ENCODE assay signal across 4 worm cellular contexts in genomic region chrIV:10682155-10682749, ce11.
TF ChIP-seq lines count a peak whose summit lies in the region.

TSS of gene fmo-2 (plus strand) at chrIV:10682524.

TF ChIP-seq in whole organism, L1 larva, 84 proteins besides CTCF, POLR2A, EP300 and RAD21 (continues in another document):
- TF ChIP-seq fkh-4 (tag; optimal IDR thresholded peaks at IDR 0.05; lab: Kevin White, UChicago; ENCODE audit: borderline replicate concordance) (no peak), nhr-19 (GFP tag; conservative IDR thresholded peaks at IDR 0.05; lab: Robert Waterston, UW) (peak; percentile 40; the same call in 1 of the 2 replicates), nhr-47 (tag; optimal IDR thresholded peaks at IDR 0.05; lab: Kevin White, UChicago) (no peak), nhr-20 (tag; optimal IDR thresholded peaks at IDR 0.05; lab: Kevin White, UChicago) (peak; percentile 54), mdl-1 (tag; optimal IDR thresholded peaks at IDR 0.05; lab: Kevin White, UChicago) (peak in 1 of 2 experiments; percentile 94), lir-3 (tag; optimal IDR thresholded peaks at IDR 0.05; lab: Kevin White, UChicago; ENCODE audit: poor library complexity) (no peak), ama-1 (optimal IDR thresholded peaks at IDR 0.05; lab: Kevin White, UChicago) (no peak), lsy-2 (tag; optimal IDR thresholded peaks at IDR 0.05; lab: Kevin White, UChicago) (no peak), tlp-1 (tag; optimal IDR thresholded peaks at IDR 0.05; lab: Kevin White, UChicago) (no peak), C16A3.4 (tag; optimal IDR thresholded peaks at IDR 0.05; lab: Kevin White, UChicago) (peak; percentile 29), jun-1 (tag; optimal IDR thresholded peaks at IDR 0.05; lab: Kevin White, UChicago) (peak; percentile 28), ets-5 (GFP tag; IDR thresholded peaks at IDR 0.05; lab: Robert Waterston, UW) (no peak), ztf-4 (tag; optimal IDR thresholded peaks at IDR 0.05; lab: Kevin White, UChicago) (no peak), C04F5.9 (tag; optimal IDR thresholded peaks at IDR 0.05; lab: Kevin White, UChicago) (no peak), mab-9 (GFP tag; IDR thresholded peaks at IDR 0.05; lab: Robert Waterston, UW) (no peak), nhr-11 (tag; optimal IDR thresholded peaks at IDR 0.05; lab: Kevin White, UChicago) (no peak), nhr-85 (tag; lab: Kevin White, UChicago) (peak; percentile 41), egl-13 (tag; optimal IDR thresholded peaks at IDR 0.05; lab: Kevin White, UChicago) (no peak), lin-14 (GFP tag; optimal IDR thresholded peaks at IDR 0.05; lab: Kevin White, UChicago) (peak; percentile 50), pag-3 (tag; optimal IDR thresholded peaks at IDR 0.05; lab: Kevin White, UChicago; ENCODE audit: borderline replicate concordance, insufficient read depth) (no peak), elt-3 (tag; optimal IDR thresholded peaks at IDR 0.05; lab: Kevin White, UChicago) (peak in 1 of 6 experiments; percentile 42), blmp-1 (tag; optimal IDR thresholded peaks at IDR 0.05; lab: Kevin White, UChicago) (no peak), lin-35 (GFP tag; optimal IDR thresholded peaks at IDR 0.05; lab: Kevin White, UChicago) (peak in 1 of 2 experiments; percentile 69)

TF ChIP-seq in whole organism, L2 larva, 48 proteins besides CTCF, POLR2A, EP300 and RAD21:
- no peak for TF ChIP-seq R02D3.7 (tag; optimal IDR thresholded peaks at IDR 0.05; lab: Kevin White, UChicago)
- no peak for TF ChIP-seq ztf-4 (tag; optimal IDR thresholded peaks at IDR 0.05; lab: Kevin White, UChicago)
- peak; percentile 66 for TF ChIP-seq sma-9 (GFP tag; optimal IDR thresholded peaks at IDR 0.05; lab: Kevin White, UChicago)
- TF ChIP-seq sma-9 (tag; optimal IDR thresholded peaks at IDR 0.05; lab: Kevin White, UChicago): no peak
- peak; percentile 30 for TF ChIP-seq nhr-129 (tag; optimal IDR thresholded peaks at IDR 0.05; lab: Kevin White, UChicago)
- no peak for TF ChIP-seq nhr-10 (tag; optimal IDR thresholded peaks at IDR 0.05; lab: Kevin White, UChicago)
- peak in 1 of 2 experiments; percentile 22 for TF ChIP-seq mdl-1 (tag; optimal IDR thresholded peaks at IDR 0.05; lab: Kevin White, UChicago)
- TF ChIP-seq nhr-21 (tag; optimal IDR thresholded peaks at IDR 0.05; lab: Kevin White, UChicago): peak; percentile 65
- TF ChIP-seq unc-62 (GFP tag; optimal IDR thresholded peaks at IDR 0.05; lab: Kevin White, UChicago): no peak
- TF ChIP-seq ZK546.5 (tag; optimal IDR thresholded peaks at IDR 0.05; lab: Kevin White, UChicago): no peak
- TF ChIP-seq sem-4 (tag; optimal IDR thresholded peaks at IDR 0.05; lab: Kevin White, UChicago): no peak
- no peak for TF ChIP-seq mbf-1 (tag; optimal IDR thresholded peaks at IDR 0.05; lab: Kevin White, UChicago)

TF ChIP-seq in whole organism, L3 larva, 47 proteins besides CTCF, POLR2A, EP300 and RAD21:
- TF ChIP-seq lin-15B (tag; optimal IDR thresholded peaks at IDR 0.05; lab: Kevin White, UChicago) (no peak), egl-5 (tag; optimal IDR thresholded peaks at IDR 0.05; lab: Kevin White, UChicago) (no peak), elt-2 (tag; optimal IDR thresholded peaks at IDR 0.05; lab: Kevin White, UChicago) (peak; percentile 43), egl-27 (tag; optimal IDR thresholded peaks at IDR 0.05; lab: Kevin White, UChicago) (no peak), nhr-43 (tag; optimal IDR thresholded peaks at IDR 0.05; lab: Kevin White, UChicago; ENCODE audit: poor library complexity, severe bottlenecking) (peak; percentile 15), tbx-2 (tag; optimal IDR thresholded peaks at IDR 0.05; lab: Kevin White, UChicago) (no peak), nhr-25 (tag; optimal IDR thresholded peaks at IDR 0.05; lab: Kevin White, UChicago) (no peak), nhr-28 (tag; optimal IDR thresholded peaks at IDR 0.05; lab: Kevin White, UChicago) (no peak), ztf-11 (tag; optimal IDR thresholded peaks at IDR 0.05; lab: Kevin White, UChicago) (no peak), nhr-23 (tag; optimal IDR thresholded peaks at IDR 0.05; lab: Kevin White, UChicago) (no peak), nhr-11 (tag; optimal IDR thresholded peaks at IDR 0.05; lab: Kevin White, UChicago) (no peak), nhr-67 (tag; optimal IDR thresholded peaks at IDR 0.05; lab: Kevin White, UChicago) (no peak), unc-39 (tag; optimal IDR thresholded peaks at IDR 0.05; lab: Kevin White, UChicago) (no peak), ceh-16 (tag; optimal IDR thresholded peaks at IDR 0.05; lab: Kevin White, UChicago) (no peak), elt-1 (tag; optimal IDR thresholded peaks at IDR 0.05; lab: Kevin White, UChicago) (no peak), ZK546.5 (tag; optimal IDR thresholded peaks at IDR 0.05; lab: Kevin White, UChicago) (no peak), R02D3.7 (tag; optimal IDR thresholded peaks at IDR 0.05; lab: Kevin White, UChicago) (no peak), fkh-10 (GFP tag; optimal IDR thresholded peaks at IDR 0.05; lab: Kevin White, UChicago) (no peak), nhr-12 (tag; optimal IDR thresholded peaks at IDR 0.05; lab: Kevin White, UChicago) (no peak), elt-3 (tag; optimal IDR thresholded peaks at IDR 0.05; lab: Kevin White, UChicago) (no peak), mdl-1 (tag; optimal IDR thresholded peaks at IDR 0.05; lab: Kevin White, UChicago) (peak; percentile 29), fkh-2 (tag; optimal IDR thresholded peaks at IDR 0.05; lab: Kevin White, UChicago) (no peak), jun-1 (tag; optimal IDR thresholded peaks at IDR 0.05; lab: Kevin White, UChicago) (peak; percentile 81), nhr-76 (tag; optimal IDR thresholded peaks at IDR 0.05; lab: Kevin White, UChicago) (no peak), lsy-12 (tag; optimal IDR thresholded peaks at IDR 0.05; lab: Kevin White, UChicago) (no peak), pqm-1 (tag; optimal IDR thresholded peaks at IDR 0.05; lab: Kevin White, UChicago) (peak; percentile 91), aly-2 (tag; optimal IDR thresholded peaks at IDR 0.05; lab: Kevin White, UChicago) (no peak), daf-12 (tag; optimal IDR thresholded peaks at IDR 0.05; lab: Kevin White, UChicago) (no peak), nfya-1 (tag; optimal IDR thresholded peaks at IDR 0.05; lab: Kevin White, UChicago; ENCODE audit: insufficient read depth) (no peak)

TF ChIP-seq in whole organism, L4 larva, 104 proteins besides CTCF, POLR2A, EP300 and RAD21:
- TF ChIP-seq dmd-9 (GFP tag; IDR thresholded peaks at IDR 0.05; lab: Robert Waterston, UW) (no peak), rbr-2 (tag; optimal IDR thresholded peaks at IDR 0.05; lab: Kevin White, UChicago) (no peak), aha-1 (tag; lab: Kevin White, UChicago) (peak; percentile 82), unc-62 (GFP tag; optimal IDR thresholded peaks at IDR 0.05 in 1 of 2; lab: Kevin White, UChicago) (peak in 1 of 2 experiments; percentile 99), unc-62 (tag; optimal IDR thresholded peaks at IDR 0.05; lab: Kevin White, UChicago) (no peak), ama-1 (optimal IDR thresholded peaks at IDR 0.05; lab: Kevin White, UChicago) (no peak), mdl-1 (tag; optimal IDR thresholded peaks at IDR 0.05; lab: Kevin White, UChicago) (peak in 1 of 2 experiments; percentile 74), dmd-6 (GFP tag; IDR thresholded peaks at IDR 0.05; lab: Robert Waterston, UW) (0 out of 2 replicates have a peak, but pooled peaks have one; percentile 31), fkh-10 (GFP tag; optimal IDR thresholded peaks at IDR 0.05; lab: Kevin White, UChicago) (no peak), spr-1 (tag; optimal IDR thresholded peaks at IDR 0.05; lab: Kevin White, UChicago) (no peak), mxl-3 (GFP tag; optimal IDR thresholded peaks at IDR 0.05; lab: Kevin White, UChicago) (peak; percentile 80), nhr-28 (tag; optimal IDR thresholded peaks at IDR 0.05; lab: Kevin White, UChicago) (peak; percentile 76), tra-1 (GFP tag; IDR thresholded peaks at IDR 0.05; lab: Robert Waterston, UW) (0 out of 2 replicates have a peak, but pooled peaks have one; percentile 28)

Comparison
In these comparisons a context has a peak if more than half of its experiments do, and no peak if none do; other contexts are left out.
1. Of the 29 proteins assayed by ChIP-seq in both whole organism, L4 larva and whole organism, L1 larva: peak only in whole organism, L4 larva: aha-1 and nhr-28; only in whole organism, L1 larva: jun-1; in both: none; in neither: 24; mixed calls (peak in some experiments, not most) for 2.